Fruit fly (Drosophila melanogaster) whole organism, embryonic: ENCODE data around the gene Spt20.

Experiments
- Ada2b ChIP-seq: fragments of 200-800 bp; sonication (Bioruptor generic); IDR thresholded peaks from 2 replicates; pipeline ENCODE4 v1.3.6; 2022; ENCODE audit warnings: missing biosample characterization, missing genetic modification characterization
- Asciz ChIP-seq: fragments of 200-800 bp; sonication (Bioruptor generic); optimal IDR thresholded peaks from 2 replicates; lab custom pipeline; 2017; ENCODE audit warnings: missing biosample characterization, mild to moderate bottlenecking, missing genetic modification characterization, missing genetic modification reagents
- Atf-2 ChIP-seq: fragments of 200-800 bp; sonication (Bioruptor generic); optimal IDR thresholded peaks from 2 replicates; lab custom pipeline; 2016; ENCODE audit warnings: missing biosample characterization, missing genetic modification characterization
- Blimp-1 ChIP-seq: fragments of 200-800 bp; sonication (Bioruptor generic); optimal IDR thresholded peaks from 3 replicates; lab custom pipeline; 2018; ENCODE audit warnings: missing biosample characterization, missing genetic modification characterization, mild to moderate bottlenecking, moderate library complexity, missing genetic modification reagents
- CG10147 ChIP-seq: fragments of 200-800 bp; sonication (Bioruptor generic); optimal IDR thresholded peaks from 2 replicates; lab custom pipeline; 2019; ENCODE audit warnings: missing biosample characterization, mild to moderate bottlenecking, missing genetic modification characterization, moderate library complexity
- CG10462 ChIP-seq: fragments of 200-800 bp; sonication (Bioruptor generic); optimal IDR thresholded peaks from 2 replicates; lab custom pipeline; 2016; ENCODE audit warnings: missing biosample characterization, missing genetic modification characterization
- CG10565 ChIP-seq: fragments of 200-800 bp; sonication (Bioruptor generic); optimal IDR thresholded peaks from 3 replicates; lab custom pipeline; 2016; ENCODE audit warnings: missing biosample characterization, mild to moderate bottlenecking, missing genetic modification characterization
- CG11504 ChIP-seq: fragments of 200-800 bp; sonication (Bioruptor generic); optimal IDR thresholded peaks from 3 replicates; lab custom pipeline; 2019; ENCODE audit warnings: missing biosample characterization, mild to moderate bottlenecking, missing genetic modification characterization, moderate library complexity
- CG17359 ChIP-seq: fragments of 200-800 bp; sonication (Bioruptor generic); optimal IDR thresholded peaks from 3 replicates; lab custom pipeline; 2018; ENCODE audit warnings: missing biosample characterization, mild to moderate bottlenecking, missing genetic modification characterization, moderate library complexity
- CG2202 ChIP-seq: fragments of 200-800 bp; sonication (Bioruptor generic); optimal IDR thresholded peaks from 2 replicates; lab custom pipeline; 2018; ENCODE audit warnings: missing biosample characterization, mild to moderate bottlenecking, missing genetic modification characterization
- CG30403 ChIP-seq: fragments of 200-800 bp; sonication (Bioruptor generic); optimal IDR thresholded peaks from 3 replicates; lab custom pipeline; 2016; ENCODE audit warnings: missing biosample characterization, missing genetic modification characterization
- CG34376 ChIP-seq: fragments of 200-800 bp; sonication (Bioruptor generic); optimal IDR thresholded peaks from 2 replicates; lab custom pipeline; 2018; ENCODE audit warnings: missing biosample characterization, mild to moderate bottlenecking, missing genetic modification characterization
- CG3995 ChIP-seq: fragments of 200-800 bp; sonication (Bioruptor generic); optimal IDR thresholded peaks from 3 replicates; lab custom pipeline; 2016; ENCODE audit warnings: missing biosample characterization, missing genetic modification characterization
- CG4282 ChIP-seq: fragments of 200-800 bp; sonication (Bioruptor generic); optimal IDR thresholded peaks from 2 replicates; lab custom pipeline; 2016; ENCODE audit warnings: missing biosample characterization, missing genetic modification characterization
- CG4730 ChIP-seq: fragments of 200-800 bp; sonication (Bioruptor generic); IDR thresholded peaks from 2 replicates; pipeline ENCODE4 v1.3.6; 2022; ENCODE audit warnings: missing biosample characterization, missing genetic modification characterization
- CG4854 ChIP-seq: fragments of 200-800 bp; sonication (Bioruptor generic); optimal IDR thresholded peaks from 2 replicates; lab custom pipeline; 2016; ENCODE audit warnings: missing biosample characterization, missing genetic modification characterization, inconsistent platforms
- CG5245 ChIP-seq: fragments of 200-800 bp; sonication (Bioruptor generic); optimal IDR thresholded peaks from 3 replicates; lab custom pipeline; 2016; ENCODE audit warnings: missing biosample characterization, missing genetic modification characterization
- CG6175 ChIP-seq: fragments of 200-800 bp; sonication (Bioruptor generic); IDR thresholded peaks from 3 replicates; pipeline ENCODE4 v1.3.6; 2022; ENCODE audit warnings: missing biosample characterization, missing genetic modification characterization
- CG6254 ChIP-seq: fragments of 200-800 bp; sonication (Bioruptor generic); optimal IDR thresholded peaks from 3 replicates; lab custom pipeline; 2017; ENCODE audit warnings: mild to moderate bottlenecking, missing biosample characterization, missing genetic modification reagents, missing genetic modification characterization
- CG6791 ChIP-seq: fragments of 200-800 bp; sonication (Bioruptor generic); IDR thresholded peaks from 3 replicates; pipeline ENCODE4 v1.3.6; 2022; ENCODE audit warnings: missing biosample characterization, missing genetic modification characterization; ENCODE audit not compliant: partially characterized antibody
- CG6813 ChIP-seq: fragments of 200-800 bp; sonication (Bioruptor generic); optimal IDR thresholded peaks from 2 replicates; lab custom pipeline; 2017; ENCODE audit warnings: missing biosample characterization, missing genetic modification characterization, mild to moderate bottlenecking, moderate library complexity, missing genetic modification reagents
- CG9876 ChIP-seq: fragments of 200-800 bp; sonication (Bioruptor generic); optimal IDR thresholded peaks from 2 replicates; lab custom pipeline; 2016; ENCODE audit warnings: missing biosample characterization, missing genetic modification characterization
- CG9932 ChIP-seq: fragments of 200-800 bp; sonication (Bioruptor generic); IDR thresholded peaks from 2 replicates; pipeline ENCODE4 v1.3.6; 2022; ENCODE audit warnings: missing biosample characterization, missing genetic modification characterization
- Dbx ChIP-seq: fragments of 200-800 bp; sonication (Bioruptor generic); IDR thresholded peaks from 3 replicates; pipeline ENCODE4 v1.3.6; 2022; ENCODE audit warnings: missing biosample characterization, missing genetic modification characterization
- Hey ChIP-seq: fragments of 200-800 bp; sonication (Bioruptor generic); optimal IDR thresholded peaks from 3 replicates; lab custom pipeline; 2018; ENCODE audit warnings: missing biosample characterization, mild to moderate bottlenecking, missing genetic modification characterization
- Lhr ChIP-seq: fragments of 200-800 bp; sonication (Bioruptor generic); optimal IDR thresholded peaks from 3 replicates; lab custom pipeline; 2017; ENCODE audit warnings: mild to moderate bottlenecking, missing biosample characterization, missing genetic modification reagents, missing genetic modification characterization
- Mad ChIP-seq: fragments of 200-800 bp; sonication (Bioruptor generic); optimal IDR thresholded peaks from 2 replicates; lab custom pipeline; 2016; ENCODE audit warnings: missing biosample characterization, missing genetic modification characterization
- Mrtf ChIP-seq: fragments of 200-800 bp; sonication (Bioruptor generic); IDR thresholded peaks from 3 replicates; pipeline ENCODE4 v1.3.6; 2022; ENCODE audit warnings: missing biosample characterization, missing genetic modification characterization
- Sry-δ ChIP-seq: fragments of 200-800 bp; sonication (Bioruptor generic); optimal IDR thresholded peaks from 2 replicates; lab custom pipeline; 2016; ENCODE audit warnings: missing biosample characterization, missing genetic modification characterization
- Ssrp ChIP-seq: fragments of 200-800 bp; sonication (Bioruptor generic); optimal IDR thresholded peaks from 2 replicates; lab custom pipeline; 2018; ENCODE audit warnings: missing biosample characterization, mild to moderate bottlenecking, missing genetic modification characterization, moderate library complexity
- ara ChIP-seq: fragments of 200-800 bp; sonication (Bioruptor generic); IDR thresholded peaks from 2 replicates; pipeline ENCODE4 v1.3.6; 2022; ENCODE audit warnings: missing biosample characterization, missing genetic modification characterization
- cg ChIP-seq: fragments of 200-800 bp; sonication (Bioruptor generic); optimal IDR thresholded peaks from 3 replicates; lab custom pipeline; 2019; ENCODE audit warnings: missing biosample characterization, mild to moderate bottlenecking, missing genetic modification characterization, moderate library complexity
- chm ChIP-seq: fragments of 200-800 bp; sonication (Bioruptor generic); IDR thresholded peaks from 2 replicates; pipeline ENCODE4 v1.3.6; 2022; ENCODE audit warnings: missing biosample characterization, missing genetic modification characterization
- esg ChIP-seq: fragments of 200-800 bp; sonication (Bioruptor generic); conservative IDR thresholded peaks from 2 replicates; pipeline ENCODE4 v1.3.6; 2022; ENCODE audit warnings: missing biosample characterization, missing genetic modification characterization
- eyg ChIP-seq: fragments of 200-800 bp; sonication (Bioruptor generic); optimal IDR thresholded peaks from 3 replicates; lab custom pipeline; 2016; ENCODE audit warnings: missing biosample characterization, missing genetic modification characterization
- fd96Cb ChIP-seq: fragments of 200-800 bp; sonication (Bioruptor generic); optimal IDR thresholded peaks from 2 replicates; lab custom pipeline; 2018; ENCODE audit warnings: missing biosample characterization, mild to moderate bottlenecking, missing genetic modification characterization, moderate library complexity
- ham ChIP-seq: fragments of 200-800 bp; sonication (Bioruptor generic); IDR thresholded peaks from 2 replicates; pipeline ENCODE4 v1.3.6; 2022; ENCODE audit warnings: missing biosample characterization, missing genetic modification characterization
- hth ChIP-seq: fragments of >200 bp; optimal IDR thresholded peaks from 2 replicates; lab custom pipeline; 2017; ENCODE audit warnings: inconsistent platforms
- kay ChIP-seq: fragments of 200-800 bp; sonication (Bioruptor generic); optimal IDR thresholded peaks from 2 replicates; lab custom pipeline; 2016; ENCODE audit warnings: missing biosample characterization, missing genetic modification characterization
- luna ChIP-seq: fragments of 200-800 bp; sonication (Bioruptor generic); optimal IDR thresholded peaks from 2 replicates; lab custom pipeline; 2016; ENCODE audit warnings: missing biosample characterization, missing genetic modification characterization
- nerfin-1 ChIP-seq: fragments of 200-800 bp; sonication (Bioruptor generic); optimal IDR thresholded peaks from 3 replicates; lab custom pipeline; 2019; ENCODE audit warnings: missing biosample characterization, mild to moderate bottlenecking, missing genetic modification characterization, moderate library complexity
- rib ChIP-seq: fragments of 200-800 bp; sonication (Bioruptor generic); IDR thresholded peaks from 2 replicates; pipeline ENCODE4 v1.3.6; 2022; ENCODE audit warnings: missing biosample characterization, missing genetic modification characterization
- sens ChIP-seq: fragments of 200-800 bp; sonication (Bioruptor generic); peaks from one replicate; lab custom pipeline; 2016; ENCODE audit warnings: missing biosample characterization, missing genetic modification characterization
- sisA ChIP-seq: fragments of 200-800 bp; sonication (Bioruptor generic); IDR thresholded peaks from 2 replicates; pipeline ENCODE4 v1.3.6; 2022; ENCODE audit warnings: missing biosample characterization, missing genetic modification characterization
- toy ChIP-seq: fragments of 200-800 bp; sonication (Bioruptor generic); IDR thresholded peaks from 2 replicates; pipeline ENCODE4 v1.3.6; 2022; ENCODE audit warnings: missing biosample characterization, missing genetic modification characterization
- trh ChIP-seq: fragments of 200-800 bp; sonication (Bioruptor generic); optimal IDR thresholded peaks from 2 replicates; lab custom pipeline; 2016; ENCODE audit warnings: missing biosample characterization, missing genetic modification characterization
- unc-4 ChIP-seq: fragments of 200-800 bp; sonication (Bioruptor generic); IDR thresholded peaks from 2 replicates; pipeline ENCODE4 v1.3.6; 2022; ENCODE audit warnings: missing biosample characterization, missing genetic modification characterization; ENCODE audit not compliant: partially characterized antibody
- zen2 ChIP-seq: fragments of 200-800 bp; sonication (Bioruptor generic); IDR thresholded peaks from 3 replicates; pipeline ENCODE4 v1.3.6; 2022; ENCODE audit warnings: missing biosample characterization, missing genetic modification characterization; ENCODE audit not compliant: partially characterized antibody

Gene Spt20

DNA sequence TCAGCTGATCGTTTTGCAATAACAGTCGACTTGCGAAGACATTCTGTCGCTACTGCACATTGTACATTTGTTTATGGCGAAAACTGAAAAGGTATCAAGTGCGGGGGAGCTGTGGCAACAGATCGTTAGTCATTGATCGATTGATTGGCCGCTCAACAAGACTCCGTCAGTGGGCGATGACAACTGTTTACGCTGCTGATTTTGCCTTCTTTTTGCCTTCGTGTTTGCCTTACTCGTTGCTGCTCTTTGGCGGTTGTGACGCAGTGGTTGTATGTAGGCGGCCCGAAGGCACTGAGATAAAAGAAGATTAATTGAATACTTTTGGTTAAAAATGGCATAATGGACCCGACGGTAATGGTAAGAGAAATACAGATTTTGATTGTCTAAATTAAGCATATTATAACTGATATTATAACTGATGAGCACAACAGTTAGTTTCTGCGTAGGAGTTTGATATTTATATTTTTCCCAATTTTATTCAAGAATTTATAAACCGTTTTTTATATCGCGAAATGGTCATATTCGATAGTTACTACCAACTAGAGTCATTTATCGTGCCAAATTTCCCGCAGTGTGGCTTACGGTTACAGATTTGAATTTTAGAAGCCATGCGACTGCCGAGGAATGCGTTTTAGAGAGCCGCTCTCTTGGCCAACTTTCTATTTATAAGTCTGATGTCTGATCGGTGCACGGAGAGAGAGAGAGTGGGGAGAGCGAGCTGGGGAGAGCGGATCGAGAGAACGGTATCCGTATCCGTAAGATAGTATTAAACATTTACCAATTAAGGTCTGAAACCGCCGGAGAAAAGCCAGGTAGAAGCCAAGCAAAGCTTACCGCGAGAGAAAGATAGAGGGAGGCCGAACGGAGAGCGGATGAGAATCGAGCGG, 25.7 kb upstream of the Spt20 start (continued):
- TF ChIP-seq rib (GFP tag; lab: Robert Waterston, UW) (no peak; the same call in 1 of the 2 replicates), sens (GFP tag; lab: Kevin White, UChicago) (peak; percentile 96), CG10565 (GFP tag; lab: Kevin White, UChicago) (peak; percentile 37), CG5245 (GFP tag; lab: Kevin White, UChicago) (peak; percentile 78), nerfin-1 (tag; lab: Kevin White, UChicago) (peak; percentile 83), Hey (tag; lab: Kevin White, UChicago) (no peak), CG4730 (GFP tag; lab: Robert Waterston, UW) (peak; percentile 70), CG2202 (tag; lab: Kevin White, UChicago) (peak; percentile 71), Mrtf (peak; percentile 71; the same call in 2 of the 3 replicates), CG6175 (peak; percentile 47; the same call in 1 of the 3 replicates), Sry-δ (GFP tag; lab: Kevin White, UChicago) (peak; percentile 47), eyg (no peak), CG3995 (GFP tag; lab: Kevin White, UChicago) (peak; percentile 48), CG17359 (tag; lab: Kevin White, UChicago) (peak; percentile 91), CG9876 (GFP tag; lab: Kevin White, UChicago) (no peak), fd96Cb (tag; lab: Kevin White, UChicago) (peak; percentile 93), CG30403 (GFP tag; lab: Kevin White, UChicago) (peak; percentile 95), CG9932 (GFP tag; lab: Robert Waterston, UW) (peak; percentile 84), Asciz (GFP tag; lab: Kevin White, UChicago) (peak; percentile 94), ara (GFP tag; lab: Robert Waterston, UW) (peak; percentile 72), Ssrp (tag; lab: Kevin White, UChicago) (peak; percentile 90), CG6813 (GFP tag; lab: Kevin White, UChicago) (peak; percentile 81), CG4854 (peak; percentile 79), Lhr (peak; percentile 65), CG6254 (peak; percentile 82), CG6791 (GFP tag; lab: Robert Waterston, UW) (no peak), CG11504 (peak; percentile 95), trh (GFP tag; lab: Kevin White, UChicago) (peak; percentile 68), toy (peak; percentile 57; the same call in 1 of the 2 replicates), Dbx (GFP tag; lab: Robert Waterston, UW) (peak; percentile 72; the same call in 2 of the 3 replicates), CG10147 (peak; percentile 94), kay (peak; percentile 81), Blimp-1 (GFP tag; lab: Kevin White, UChicago) (peak; percentile 91), CG10462 (peak; percentile 62), unc-4 (GFP tag; lab: Robert Waterston, UW) (peak; percentile 64; the same call in 1 of the 2 replicates), Mad (GFP tag; lab: Kevin White, UChicago) (peak; percentile 66), zen2 (GFP tag; lab: Robert Waterston, UW) (peak; percentile 85), luna (GFP tag; lab: Kevin White, UChicago) (no peak), esg (GFP tag; lab: Robert Waterston, UW) (peak; percentile 84), Ada2b (GFP tag; lab: Robert Waterston, UW) (peak; percentile 84), Atf-2 (peak; percentile 32), cg (GFP tag; lab: Kevin White, UChicago) (no peak), hth (lab: Kevin White, UChicago) (no peak), sisA (GFP tag; lab: Robert Waterston, UW) (peak; percentile 83), chm (GFP tag; lab: Robert Waterston, UW) (peak; percentile 39; the same call in 1 of the 2 replicates), CG34376 (GFP tag; lab: Kevin White, UChicago) (no peak), ham (GFP tag; lab: Robert Waterston, UW) (0 out of 2 replicates have a peak, but pooled peaks have one; percentile 6), CG4282 (GFP tag; lab: Kevin White, UChicago) (peak; percentile 14)
